Worm (Caenorhabditis elegans): Measurements from ENCODE around the gene srg-61.

ce11 chrV:2727101-2727500 lies 13.0 kb downstream of the srg-61 start, which contains the start of gene str-13:
- TF ChIP-seq aly-2 (tag; optimal IDR thresholded peaks at IDR 0.05) (no peak), ztf-4 (tag; optimal IDR thresholded peaks at IDR 0.05) (no peak), nhr-25 (tag; optimal IDR thresholded peaks at IDR 0.05) (no peak), lin-39 (tag; optimal IDR thresholded peaks at IDR 0.05) (no peak), mdl-1 (tag; optimal IDR thresholded peaks at IDR 0.05) (no peak), nhr-11 (tag; optimal IDR thresholded peaks at IDR 0.05) (no peak), fos-1 (tag; optimal IDR thresholded peaks at IDR 0.05) (no peak), nhr-237 (tag; optimal IDR thresholded peaks at IDR 0.05) (no peak), nhr-12 (tag; optimal IDR thresholded peaks at IDR 0.05) (no peak), unc-62 (GFP tag; optimal IDR thresholded peaks at IDR 0.05) (no peak), lin-11 (tag; optimal IDR thresholded peaks at IDR 0.05) (no peak), ztf-11 (tag; optimal IDR thresholded peaks at IDR 0.05) (no peak), Y55F3AM.14 (GFP tag; optimal IDR thresholded peaks at IDR 0.05) (no peak), peb-1 (tag; optimal IDR thresholded peaks at IDR 0.05) (no peak)

Data from whole organism, L2 larva.